Worm (Caenorhabditis elegans) whole organism, early embryonic: ENCODE results near the gene soc-1.

Experiments
- aly-1 ChIP-seq: sonication (generic microtip); optimal IDR thresholded peaks from 2 replicates; lab custom pipeline; 2016; ENCODE audit warnings: missing genetic modification characterization, missing compliant biosample characterization
- ama-1 ChIP-seq: fragments of 150-350 bp; optimal IDR thresholded peaks from 2 replicates; lab custom pipeline; 2014
- hmbx-1 ChIP-seq: sonication (generic microtip); optimal IDR thresholded peaks from 2 replicates; lab custom pipeline; 2016; ENCODE audit warnings: mild to moderate bottlenecking, missing genetic modification characterization, missing compliant biosample characterization
- hmg-4 ChIP-seq: fragments of 200-800 bp; sonication (Bioruptor generic); optimal IDR thresholded peaks from 2 replicates; lab custom pipeline; 2018; ENCODE audit warnings: mild to moderate bottlenecking, missing genetic modification characterization, missing compliant biosample characterization
- tbx-37 ChIP-seq: fragments of 200-800 bp; sonication (Bioruptor generic); conservative IDR thresholded peaks from 2 replicates; pipeline ENCODE4 v1.3.6; 2022; ENCODE audit warnings: missing genetic modification reagents, missing genetic modification characterization, missing compliant biosample characterization
- tra-4 ChIP-seq: sonication (generic microtip); optimal IDR thresholded peaks from 2 replicates; lab custom pipeline; 2017; ENCODE audit warnings: missing genetic modification characterization, missing compliant biosample characterization

soc-1 gene

DNA sequence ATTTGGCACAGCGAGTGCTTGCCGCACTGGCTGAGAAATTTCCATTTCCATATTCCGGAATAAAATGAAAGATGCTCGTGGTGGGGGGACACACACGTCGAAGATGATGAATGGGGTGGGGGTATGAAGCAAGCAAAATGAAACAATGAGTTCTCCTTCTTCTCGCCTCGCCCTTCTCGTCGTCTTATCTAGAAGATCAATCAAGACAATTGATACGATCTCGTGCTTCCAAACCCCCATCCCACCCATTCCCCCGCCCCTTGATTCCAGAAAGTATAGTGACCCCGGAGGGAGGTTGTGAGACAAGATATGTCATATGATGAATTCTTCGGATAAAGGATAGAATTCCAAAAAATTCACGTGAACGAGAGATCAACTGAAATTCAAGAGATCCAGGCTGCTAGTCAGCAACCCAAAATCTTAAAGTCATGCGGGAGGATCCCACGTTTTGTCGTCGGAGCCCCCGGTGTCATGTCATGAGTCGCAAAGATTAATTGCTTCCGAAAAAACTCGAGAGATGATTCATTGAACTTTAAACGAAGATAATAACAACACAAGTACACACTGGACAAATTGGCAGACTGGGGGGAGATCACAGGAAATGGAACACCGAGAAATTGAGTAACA, 51.8 kb downstream of the soc-1 start:
- no peak for TF ChIP-seq tra-4 (tag; lab: Kevin White, UChicago)
- TF ChIP-seq hmg-4 (GFP tag; lab: Kevin White, UChicago): no peak
- TF ChIP-seq ama-1 (lab: Kevin White, UChicago): no peak
- TF ChIP-seq tbx-37 (GFP tag; lab: Robert Waterston, UW): no peak
- no peak for TF ChIP-seq aly-1 (tag; lab: Kevin White, UChicago)
- no peak for TF ChIP-seq hmbx-1 (tag; lab: Kevin White, UChicago)
